Worm (Caenorhabditis elegans) whole organism, late embryonic: Measurements from ENCODE around the gene ZK1010.8.

Experiments
- ama-1 ChIP-seq: fragments of 150-350 bp; optimal IDR thresholded peaks from 2 replicates; lab custom pipeline; 2014
- ceh-14 ChIP-seq: sonication (generic microtip); optimal IDR thresholded peaks from 2 replicates; lab custom pipeline; 2016; ENCODE audit warnings: missing genotype, missing genetic modification characterization, missing compliant biosample characterization
- dmd-4 ChIP-seq: sonication (generic microtip); optimal IDR thresholded peaks from 2 replicates; lab custom pipeline; 2016; ENCODE audit warnings: borderline replicate concordance, missing genetic modification characterization, missing compliant biosample characterization
- hlh-6 ChIP-seq: sonication (generic microtip); optimal IDR thresholded peaks from 2 replicates; lab custom pipeline; 2016; ENCODE audit warnings: missing genotype, missing genetic modification characterization, missing compliant biosample characterization
- nfya-1 ChIP-seq: sonication (generic microtip); optimal IDR thresholded peaks from 2 replicates; lab custom pipeline; 2017; ENCODE audit warnings: missing genetic modification characterization, mild to moderate bottlenecking, missing compliant biosample characterization, antibody characterized with exemption, moderate library complexity
- nhr-11 ChIP-seq: fragments of 150-350 bp; optimal IDR thresholded peaks from 2 replicates; lab custom pipeline; 2014; ENCODE audit warnings: missing biosample characterization, missing genetic modification characterization
- rnt-1 ChIP-seq: sonication (generic microtip); optimal IDR thresholded peaks from 2 replicates; lab custom pipeline; 2016; ENCODE audit warnings: missing genetic modification characterization, missing compliant biosample characterization
- syd-9 ChIP-seq: sonication (generic microtip); optimal IDR thresholded peaks from 2 replicates; lab custom pipeline; 2016; ENCODE audit warnings: mild to moderate bottlenecking, missing genetic modification characterization, moderate library complexity, missing compliant biosample characterization
- ttx-3 ChIP-seq: sonication (generic microtip); optimal IDR thresholded peaks from 2 replicates; lab custom pipeline; 2016; ENCODE audit warnings: missing genetic modification reagents, missing genetic modification characterization, missing compliant biosample characterization
- unc-86 ChIP-seq: sonication (generic microtip); optimal IDR thresholded peaks from 2 replicates; lab custom pipeline; 2016; ENCODE audit warnings: missing genetic modification characterization, missing compliant biosample characterization

ce11 chrIII:13030551-13030950 is 30.1 kb upstream of the ZK1010.8 start, which contains the start of gene F14F7.7:
- TF ChIP-seq dmd-4: no peak
- TF ChIP-seq syd-9 (tag; lab: Kevin White, UChicago): no peak
- TF ChIP-seq unc-86 (tag; lab: Kevin White, UChicago): no peak
- no peak for TF ChIP-seq ceh-14 (tag; lab: Kevin White, UChicago)
- TF ChIP-seq nfya-1: no peak
- TF ChIP-seq ama-1 (lab: Kevin White, UChicago): no peak
- no peak for TF ChIP-seq nhr-11 (tag; lab: Kevin White, UChicago)
- TF ChIP-seq rnt-1: no peak
- no peak for TF ChIP-seq ttx-3 (tag; lab: Kevin White, UChicago)
- no peak for TF ChIP-seq hlh-6
